Fruit fly (Drosophila melanogaster) whole organism, embryonic: ENCODE measurements around the gene CG34451.

Source experiments
- Awh ChIP-seq: fragments of 200-800 bp; sonication (Bioruptor generic); IDR thresholded peaks from 2 replicates; pipeline ENCODE4, ENCODE4 v1.3.6; 2022; ENCODE audit warnings: missing biosample characterization, missing genetic modification characterization
- Bdp1 ChIP-seq: fragments of 200-800 bp; sonication (Bioruptor generic); optimal IDR thresholded peaks from 3 replicates; lab custom pipeline; 2016; ENCODE audit warnings: missing biosample characterization, missing genetic modification characterization
- CG1024 ChIP-seq: fragments of 200-800 bp; sonication (Bioruptor generic); IDR thresholded peaks from 2 replicates; pipeline ENCODE4 v1.3.6; 2022; ENCODE audit warnings: missing biosample characterization, missing genetic modification characterization
- CG12104 ChIP-seq: fragments of 200-800 bp; sonication (Bioruptor generic); optimal IDR thresholded peaks from 3 replicates; lab custom pipeline; 2016; ENCODE audit warnings: missing biosample characterization, missing genetic modification characterization
- CG12769 ChIP-seq: fragments of 200-800 bp; sonication (Bioruptor generic); optimal IDR thresholded peaks from 2 replicates; lab custom pipeline; 2019; ENCODE audit warnings: missing biosample characterization, mild to moderate bottlenecking, missing genetic modification characterization, moderate library complexity
- CG14710 ChIP-seq: fragments of 200-800 bp; sonication (Bioruptor generic); optimal IDR thresholded peaks from 3 replicates; lab custom pipeline; 2019; ENCODE audit warnings: missing biosample characterization, mild to moderate bottlenecking, missing genetic modification characterization, moderate library complexity
- CG18476 ChIP-seq: fragments of 200-800 bp; sonication (Bioruptor generic); optimal IDR thresholded peaks from 2 replicates; lab custom pipeline; 2016; ENCODE audit warnings: missing biosample characterization, mild to moderate bottlenecking, missing genetic modification characterization
- CG2199 ChIP-seq: fragments of 200-800 bp; sonication (Bioruptor generic); IDR thresholded peaks from 3 replicates; pipeline ENCODE4 v1.3.6; 2022; ENCODE audit warnings: missing biosample characterization, missing genetic modification characterization
- CG33213 ChIP-seq: fragments of 200-800 bp; sonication (Bioruptor generic); optimal IDR thresholded peaks from 3 replicates; lab custom pipeline; 2016; ENCODE audit warnings: missing biosample characterization, missing genetic modification characterization
- CG3407 ChIP-seq: fragments of 200-800 bp; sonication (Bioruptor generic); optimal IDR thresholded peaks from 2 replicates; lab custom pipeline; 2018; ENCODE audit warnings: missing biosample characterization, mild to moderate bottlenecking, missing genetic modification characterization
- CG7839 ChIP-seq: fragments of 200-800 bp; sonication (Bioruptor generic); optimal IDR thresholded peaks from 3 replicates; lab custom pipeline; 2018; ENCODE audit warnings: missing biosample characterization, mild to moderate bottlenecking, missing genetic modification characterization, moderate library complexity
- CG9727 ChIP-seq: fragments of 200-800 bp; sonication (Bioruptor generic); optimal IDR thresholded peaks from 3 replicates; lab custom pipeline; 2017; ENCODE audit warnings: missing biosample characterization, mild to moderate bottlenecking, missing genetic modification characterization
- D19B ChIP-seq: fragments of 200-800 bp; sonication (Bioruptor generic); optimal IDR thresholded peaks from 2 replicates; lab custom pipeline; 2017; ENCODE audit warnings: missing biosample characterization, mild to moderate bottlenecking, missing genetic modification characterization
- Dll ChIP-seq: fragments of 200-800 bp; sonication (Bioruptor generic); IDR thresholded peaks from 4 replicates; pipeline ENCODE4 v1.3.6; 2022; ENCODE audit warnings: missing biosample characterization, missing genetic modification characterization; ENCODE audit not compliant: partially characterized antibody
- Drgx ChIP-seq: fragments of 200-800 bp; sonication (Bioruptor generic); IDR thresholded peaks from 2 replicates; pipeline ENCODE4 v1.3.6; 2022; ENCODE audit warnings: missing biosample characterization, missing genetic modification characterization
- Hr78 ChIP-seq, 2 experiments: fragments of 200-800 bp in 1 of 2; fragments of >200 bp in 1 of 2; sonication (Bioruptor generic) in 1 of 2; optimal IDR thresholded peaks; 2 replicates each; lab custom pipeline; 2017 to 2019; ENCODE audit warnings: missing biosample characterization in 2 of 2, missing genetic modification characterization in 2 of 2, mild to moderate bottlenecking in 1 of 2, moderate library complexity in 1 of 2
- Opbp ChIP-seq: fragments of 200-800 bp; sonication (Bioruptor generic); IDR thresholded peaks from 3 replicates; pipeline ENCODE4 v1.3.6; 2022; ENCODE audit warnings: missing biosample characterization, missing genetic modification characterization; ENCODE audit not compliant: partially characterized antibody
- Pdp1 ChIP-seq, 2 experiments: fragments of 200-800 bp; sonication (Bioruptor generic); optimal IDR thresholded peaks; 3 replicates each; lab custom pipeline; 2016; ENCODE audit warnings: missing biosample characterization in 2 of 2, missing genetic modification characterization in 2 of 2, mild to moderate bottlenecking in 1 of 2, moderate library complexity in 1 of 2
- Sox100B ChIP-seq: fragments of 200-800 bp; sonication (Bioruptor generic); optimal IDR thresholded peaks from 3 replicates; lab custom pipeline; 2018; ENCODE audit warnings: missing biosample characterization, mild to moderate bottlenecking, missing genetic modification characterization
- Vsx1 ChIP-seq: fragments of 200-800 bp; sonication (Bioruptor generic); optimal IDR thresholded peaks from 2 replicates; lab custom pipeline; 2017; ENCODE audit warnings: missing biosample characterization, mild to moderate bottlenecking, missing genetic modification characterization, missing genetic modification reagents
- Xrp1 ChIP-seq: fragments of 200-800 bp; sonication (Bioruptor generic); IDR thresholded peaks from 2 replicates; pipeline ENCODE4 v1.3.6; 2022; ENCODE audit warnings: missing biosample characterization, missing genetic modification characterization
- abd-A ChIP-seq: fragments of 200-800 bp; sonication (Bioruptor generic); optimal IDR thresholded peaks from 3 replicates; lab custom pipeline; 2019; ENCODE audit warnings: missing biosample characterization, mild to moderate bottlenecking, missing genetic modification characterization, moderate library complexity
- amos ChIP-seq: fragments of 200-800 bp; sonication (Bioruptor generic); IDR thresholded peaks from 2 replicates; pipeline ENCODE4 v1.3.6; 2022; ENCODE audit warnings: missing biosample characterization, missing genetic modification characterization; ENCODE audit not compliant: partially characterized antibody
- ci ChIP-seq: fragments of 200-800 bp; sonication (Bioruptor generic); IDR thresholded peaks from 3 replicates; pipeline ENCODE4 v1.3.6; 2022; ENCODE audit warnings: missing biosample characterization, missing genetic modification characterization
- crp ChIP-seq, 2 experiments: fragments of 200-800 bp; sonication (Bioruptor generic); optimal IDR thresholded peaks; 2 replicates in 1 of 2; 3 replicates in 1 of 2; lab custom pipeline; 2017; ENCODE audit warnings: missing biosample characterization in 2 of 2, missing genetic modification characterization in 2 of 2, mild to moderate bottlenecking in 1 of 2, moderate library complexity in 1 of 2
- fd102C ChIP-seq: fragments of 200-800 bp; sonication (Bioruptor generic); optimal IDR thresholded peaks from 2 replicates; lab custom pipeline; 2018; ENCODE audit warnings: missing biosample characterization, mild to moderate bottlenecking, missing genetic modification characterization, moderate library complexity
- gcm ChIP-seq: fragments of 200-800 bp; sonication (Bioruptor generic); optimal IDR thresholded peaks from 2 replicates; lab custom pipeline; 2019; ENCODE audit warnings: missing biosample characterization, mild to moderate bottlenecking, missing genetic modification characterization, moderate library complexity
- gem ChIP-seq: fragments of 200-800 bp; sonication (Bioruptor generic); optimal IDR thresholded peaks from 2 replicates; lab custom pipeline; 2019; ENCODE audit warnings: missing biosample characterization, mild to moderate bottlenecking, missing genetic modification characterization, moderate library complexity
- grn ChIP-seq: fragments of 200-800 bp; sonication (Bioruptor generic); optimal IDR thresholded peaks from 3 replicates; lab custom pipeline; 2017; ENCODE audit warnings: missing biosample characterization, missing genetic modification characterization
- gsb-n ChIP-seq: fragments of 200-800 bp; sonication (Bioruptor generic); optimal IDR thresholded peaks from 3 replicates; lab custom pipeline; 2018; ENCODE audit warnings: missing biosample characterization, mild to moderate bottlenecking, missing genetic modification characterization
- kni ChIP-seq: fragments of 200-800 bp; sonication (Bioruptor generic); optimal IDR thresholded peaks from 3 replicates; lab custom pipeline; 2017; ENCODE audit warnings: mild to moderate bottlenecking, missing biosample characterization, missing genetic modification reagents, missing genetic modification characterization
- oc ChIP-seq: fragments of 200-800 bp; sonication (Bioruptor generic); optimal IDR thresholded peaks from 2 replicates; lab custom pipeline; 2018; ENCODE audit warnings: missing biosample characterization, mild to moderate bottlenecking, missing genetic modification characterization, moderate library complexity
- pb ChIP-seq: fragments of 200-800 bp; sonication (Bioruptor generic); optimal IDR thresholded peaks from 3 replicates; lab custom pipeline; 2016; ENCODE audit warnings: missing biosample characterization, missing genetic modification characterization
- prd ChIP-seq, 3 experiments: fragments of >200 bp in 2 of 3; fragments of 200-800 bp in 1 of 3; sonication (Bioruptor generic) in 1 of 3; optimal IDR thresholded peaks in 2 of 3; IDR thresholded peaks in 1 of 3; 2 replicates in 2 of 3; 3 replicates in 1 of 3; pipeline versions ENCODE4 v1.3.6 to Lab custom; 2017 to 2022; ENCODE audit warnings: missing biosample characterization in 1 of 3, missing genetic modification characterization in 1 of 3
- pros ChIP-seq: fragments of 200-800 bp; sonication (Bioruptor generic); optimal IDR thresholded peaks from 3 replicates; lab custom pipeline; 2019; ENCODE audit warnings: missing biosample characterization, mild to moderate bottlenecking, missing genetic modification characterization, moderate library complexity
- ranshi ChIP-seq: fragments of 200-800 bp; sonication (Bioruptor generic); IDR thresholded peaks from 2 replicates; pipeline ENCODE4 v1.3.6; 2022; ENCODE audit warnings: missing biosample characterization, missing genetic modification characterization
- row ChIP-seq: fragments of 200-800 bp; sonication (Bioruptor generic); IDR thresholded peaks from 3 replicates; pipeline ENCODE4 v1.3.6; 2022; ENCODE audit warnings: missing biosample characterization, missing genetic modification characterization
- run ChIP-seq: fragments of 200-800 bp; sonication (Bioruptor generic); optimal IDR thresholded peaks from 3 replicates; lab custom pipeline; 2018; ENCODE audit warnings: missing biosample characterization, mild to moderate bottlenecking, missing genetic modification characterization
- sd ChIP-seq: fragments of 200-800 bp; sonication (Bioruptor generic); optimal IDR thresholded peaks from 3 replicates; lab custom pipeline; 2018; ENCODE audit warnings: missing biosample characterization, mild to moderate bottlenecking, missing genetic modification characterization, moderate library complexity
- sens ChIP-seq: fragments of 200-800 bp; sonication (Bioruptor generic); peaks from one replicate; lab custom pipeline; 2016; ENCODE audit warnings: missing biosample characterization, missing genetic modification characterization
- sqz ChIP-seq: fragments of 200-800 bp; sonication (Bioruptor generic); optimal IDR thresholded peaks from 3 replicates; lab custom pipeline; 2018; ENCODE audit warnings: missing biosample characterization, mild to moderate bottlenecking, missing genetic modification characterization
- sr ChIP-seq: fragments of 200-800 bp; sonication (Bioruptor generic); IDR thresholded peaks from 3 replicates; pipeline ENCODE4 v1.3.6; 2022; ENCODE audit warnings: missing biosample characterization, missing genetic modification characterization
- vvl ChIP-seq: fragments of 200-800 bp; sonication (Bioruptor generic); IDR thresholded peaks from 2 replicates; pipeline ENCODE4 v1.3.6; 2022; ENCODE audit warnings: missing biosample characterization, missing genetic modification characterization
- z ChIP-seq: fragments of 200-800 bp; sonication (Bioruptor generic); IDR thresholded peaks from 3 replicates; pipeline ENCODE4 v1.3.6; 2022; ENCODE audit warnings: missing biosample characterization, missing genetic modification characterization
- zen2 ChIP-seq: fragments of 200-800 bp; sonication (Bioruptor generic); IDR thresholded peaks from 3 replicates; pipeline ENCODE4 v1.3.6; 2022; ENCODE audit warnings: missing biosample characterization, missing genetic modification characterization; ENCODE audit not compliant: partially characterized antibody

The CG34451 gene

dm6 chr3L:15691968-15692367 is at the start of gene CG34451:
CG34451 (minus strand) TSS chr3L:15692068.
- TF ChIP-seq Drgx (GFP tag; lab: Robert Waterston, UW): no peak
- TF ChIP-seq amos (GFP tag; lab: Robert Waterston, UW): no peak
- TF ChIP-seq Sox100B (GFP tag; lab: Kevin White, UChicago): no peak
- TF ChIP-seq z: no peak
- TF ChIP-seq row: 0 out of 3 replicates have a peak, but pooled peaks have one; percentile 6
- peak; percentile 11 for TF ChIP-seq sens (GFP tag; lab: Kevin White, UChicago)

DNA sequence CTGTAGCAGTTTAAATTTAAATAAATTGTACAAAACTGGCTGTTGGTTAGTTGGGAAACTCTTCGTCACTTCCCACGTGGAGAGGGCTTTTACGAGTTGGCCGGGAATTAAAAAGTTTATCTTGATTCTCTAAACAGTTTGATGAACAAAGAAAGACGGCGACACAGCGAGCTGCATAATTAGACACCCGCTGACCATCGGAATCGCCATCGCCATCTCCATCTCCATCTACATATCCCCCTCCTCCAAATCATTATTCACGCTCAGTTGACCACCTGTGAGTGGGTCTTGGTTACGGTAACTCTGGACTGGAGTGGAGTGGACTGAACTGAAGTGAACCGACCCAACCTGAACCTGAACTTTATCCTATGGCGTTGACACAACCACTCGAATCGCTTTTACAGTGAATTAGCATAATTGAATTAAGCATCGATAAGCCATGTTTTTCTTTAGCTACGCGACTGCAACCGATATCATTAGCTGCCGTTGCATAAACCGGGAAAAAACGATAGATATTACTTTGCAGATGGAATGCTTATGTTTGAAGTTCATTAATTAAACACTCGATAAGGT is 48.9 kb upstream of the CG34451 start:
- TF ChIP-seq z: peak; percentile 80
- peak; percentile 20; the same call in 1 of the 3 replicates for TF ChIP-seq sr (GFP tag; lab: Robert Waterston, UW)
- peak; percentile 15 for TF ChIP-seq sd (tag; lab: Kevin White, UChicago)
- TF ChIP-seq Bdp1: no peak
- TF ChIP-seq zen2 (GFP tag; lab: Robert Waterston, UW): no peak
- TF ChIP-seq Xrp1 (GFP tag; lab: Robert Waterston, UW): 0 out of 2 replicates have a peak, but pooled peaks have one; percentile 6
- 0 out of 3 replicates have a peak, but pooled peaks have one; percentile 27 for TF ChIP-seq CG2199
- TF ChIP-seq run (tag; lab: Kevin White, UChicago): peak; percentile 37
- peak; percentile 89 for TF ChIP-seq vvl (GFP tag; lab: Robert Waterston, UW)
- peak in 1 of 2 experiments; percentile 87 for TF ChIP-seq Hr78 (GFP tag; optimal IDR thresholded peaks at IDR 0.05; lab: Kevin White, UChicago)
- TF ChIP-seq Pdp1 (GFP tag; optimal IDR thresholded peaks at IDR 0.05; lab: Kevin White, UChicago): peak in 1 of 2 experiments; percentile 60
- no peak for TF ChIP-seq fd102C (GFP tag; lab: Kevin White, UChicago)
- TF ChIP-seq ci (GFP tag; lab: Robert Waterston, UW): 0 out of 3 replicates have a peak, but pooled peaks have one; percentile 6
- TF ChIP-seq kni: peak; percentile 69
- TF ChIP-seq gsb-n (tag; lab: Kevin White, UChicago): peak; percentile 38
- peak; percentile 59 for TF ChIP-seq Vsx1 (GFP tag; lab: Kevin White, UChicago)
- TF ChIP-seq Awh (GFP tag; lab: Robert Waterston, UW): peak; percentile 81
- TF ChIP-seq ranshi (GFP tag; lab: Robert Waterston, UW): no peak
- TF ChIP-seq pros (GFP tag; lab: Kevin White, UChicago): peak; percentile 13
- TF ChIP-seq CG7839: no peak
- peak; percentile 57 for TF ChIP-seq CG12769 (tag; lab: Kevin White, UChicago)
- TF ChIP-seq CG33213 (GFP tag; lab: Kevin White, UChicago): no peak
- no peak for TF ChIP-seq D19B (GFP tag; lab: Kevin White, UChicago)
- TF ChIP-seq gcm (GFP tag; lab: Kevin White, UChicago): no peak
- TF ChIP-seq Dll (GFP tag; lab: Robert Waterston, UW): 0 out of 4 replicates have a peak, but pooled peaks have one; percentile 16
- peak; percentile 86 for TF ChIP-seq oc (tag; lab: Kevin White, UChicago)
- TF ChIP-seq grn (GFP tag; lab: Kevin White, UChicago): peak; percentile 96
- no peak for TF ChIP-seq Opbp (GFP tag; lab: Robert Waterston, UW)
- peak; percentile 91 for TF ChIP-seq abd-A (tag; lab: Kevin White, UChicago)

DNA sequence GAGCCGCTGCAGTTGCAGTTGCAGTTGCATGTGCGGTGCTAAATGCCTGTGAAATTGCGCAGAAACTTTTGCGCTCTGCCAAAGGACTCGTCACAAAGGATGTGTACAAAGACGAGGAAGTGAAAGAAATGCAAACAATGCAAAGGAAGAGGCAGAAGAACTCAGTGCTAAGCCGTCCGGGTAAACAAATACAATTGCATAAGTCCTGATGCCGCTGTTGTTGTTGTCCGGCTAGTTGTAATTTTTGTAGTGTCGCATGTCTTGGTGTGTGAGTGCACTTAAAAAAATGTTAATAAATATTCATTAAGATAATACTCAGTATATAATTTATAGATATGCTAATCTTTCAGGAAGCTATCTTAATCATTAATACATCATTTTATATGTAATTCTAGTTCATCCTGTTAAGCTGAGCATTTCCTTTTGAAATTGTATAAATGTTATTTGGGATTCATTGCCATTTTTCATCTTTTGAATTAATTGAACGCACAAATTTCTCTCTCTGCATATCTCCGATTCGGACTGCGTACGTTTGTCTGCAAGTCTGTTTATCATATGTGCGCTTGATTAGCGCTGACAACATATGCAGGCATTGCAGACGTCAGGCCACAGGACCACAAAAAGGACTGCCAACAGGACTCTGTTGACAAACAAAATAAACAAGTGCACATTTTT is 40.1 kb upstream of the CG34451 start:
- TF ChIP-seq CG18476 (GFP tag; lab: Kevin White, UChicago) (no peak), CG14710 (tag; lab: Kevin White, UChicago) (peak; percentile 33), CG9727 (GFP tag; lab: Kevin White, UChicago) (peak; percentile 30), CG12104 (no peak), pb (GFP tag; lab: Kevin White, UChicago) (no peak), CG3407 (GFP tag; lab: Kevin White, UChicago) (no peak), CG1024 (GFP tag; lab: Robert Waterston, UW) (no peak), sqz (GFP tag; lab: Kevin White, UChicago) (no peak), prd (optimal IDR thresholded peaks at IDR 0.05; lab: Kevin White, UChicago) (no peak), prd (GFP tag; IDR thresholded peaks at IDR 0.05; lab: Robert Waterston, UW) (peak; percentile 73), crp (GFP tag; optimal IDR thresholded peaks at IDR 0.05; lab: Kevin White, UChicago) (no peak), gem (tag; lab: Kevin White, UChicago) (peak; percentile 32)
